Worm (Caenorhabditis elegans) whole organism, L4/young adult: ENCODE results near the gene Y12A6A.1.

Experiments
- W03F9.2 ChIP-seq: fragments of 150-350 bp; optimal IDR thresholded peaks from 2 replicates; lab custom pipeline; 2014; ENCODE audit warnings: missing biosample characterization, missing genetic modification characterization
- dao-5 ChIP-seq: sonication (generic microtip); optimal IDR thresholded peaks from 2 replicates; lab custom pipeline; 2016; ENCODE audit warnings: missing genotype, missing genetic modification characterization, moderate library complexity, missing compliant biosample characterization
- him-1 ChIP-seq: sonication (generic microtip); optimal IDR thresholded peaks from 2 replicates; lab custom pipeline; 2016; ENCODE audit warnings: missing genotype, missing genetic modification reagents, missing genetic modification characterization, missing compliant biosample characterization

DNA sequence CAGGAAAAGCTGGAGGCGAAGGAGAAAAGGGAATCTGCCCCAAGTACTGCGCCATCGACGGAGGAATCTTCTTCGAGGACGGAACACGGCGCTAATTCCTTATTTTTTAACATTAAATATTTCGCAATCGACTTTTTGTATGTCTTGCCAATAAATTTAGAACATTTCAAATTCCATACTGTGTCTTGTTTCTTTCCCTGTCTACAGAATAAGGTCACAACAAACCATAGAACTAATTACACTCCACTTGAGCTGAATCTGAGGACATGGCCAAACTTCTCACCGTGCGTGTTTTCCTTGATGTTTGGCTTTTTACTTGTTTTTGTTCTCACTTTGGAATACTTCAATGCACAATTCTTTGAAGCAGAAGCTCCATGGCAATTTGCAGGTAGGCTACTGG, 29.2 kb downstream of the Y12A6A.1 start, which contains the start of gene F54B11.4:
- TF ChIP-seq him-1 (tag; lab: Kevin White, UChicago) (no peak), dao-5 (tag; lab: Kevin White, UChicago) (no peak), W03F9.2 (tag; lab: Kevin White, UChicago) (no peak)
